Worm (Caenorhabditis elegans): Measurements from ENCODE around the gene W01A11.7.

Gene W01A11.7

DNA sequence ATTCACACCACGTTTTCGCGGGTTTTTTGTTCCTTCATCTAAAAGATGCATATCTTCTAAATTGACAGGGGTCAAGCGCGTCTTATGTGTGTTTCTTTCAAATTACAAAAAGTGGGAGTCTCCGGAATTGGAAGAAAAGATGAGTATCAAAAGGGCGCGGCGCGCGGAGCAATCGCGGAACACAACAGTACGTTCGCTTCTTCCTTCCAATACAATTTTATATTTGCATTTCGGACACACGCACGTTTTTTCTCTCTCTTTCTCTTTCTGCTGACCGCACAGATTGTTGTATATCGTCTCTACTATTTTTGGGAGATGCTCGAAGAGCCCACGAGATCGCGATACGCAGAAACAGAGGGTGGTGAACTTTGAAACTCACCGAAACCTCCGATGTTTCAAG, 43.1 kb upstream of the W01A11.7 start:
- no peak for TF ChIP-seq nhr-2 (tag; optimal IDR thresholded peaks at IDR 0.05)
- TF ChIP-seq zip-8 (tag; optimal IDR thresholded peaks at IDR 0.05), result peak; percentile 9

DNA sequence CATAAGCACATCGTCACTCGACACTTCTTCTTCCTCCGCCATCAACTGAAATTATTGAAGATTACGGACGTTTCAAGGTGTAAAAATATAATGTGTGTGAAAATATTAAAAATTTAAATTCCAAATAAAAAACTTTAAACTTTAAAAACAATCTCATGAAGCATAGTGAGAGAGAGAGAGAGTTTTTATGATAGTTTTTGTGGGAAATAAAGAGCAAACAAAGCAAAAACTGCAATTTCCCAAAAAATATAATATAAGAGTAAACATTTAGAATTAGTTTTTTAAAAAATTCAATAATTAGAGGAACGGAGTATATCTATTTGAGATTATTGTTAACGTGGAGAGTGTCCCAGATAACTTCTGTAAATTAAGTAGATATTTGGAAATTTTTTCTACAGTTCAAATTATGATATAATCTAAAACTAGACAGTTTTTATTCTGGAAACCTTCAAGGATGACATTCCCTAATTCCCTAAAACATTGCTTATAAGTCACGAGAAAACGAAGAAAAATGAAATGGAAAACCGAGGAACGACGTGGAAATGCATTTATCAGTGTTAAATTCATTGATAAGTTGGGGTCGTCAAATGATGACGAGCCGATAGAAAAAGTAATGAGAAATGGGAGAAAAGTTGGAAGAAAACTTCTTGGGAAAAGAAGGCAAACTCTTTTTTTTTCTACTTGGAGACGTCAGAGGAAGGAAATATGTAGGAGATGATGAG, 41.4 kb upstream of the W01A11.7 start, which contains the start of gene dre-1:
Gene dre-1 (minus strand): TSS at position 51 of the 722 bp plus-strand sequence.
- no peak for TF ChIP-seq flh-1 (GFP tag; optimal IDR thresholded peaks at IDR 0.05)
- no peak for TF ChIP-seq ceh-83 (GFP tag; optimal IDR thresholded peaks at IDR 0.05)
- no peak for TF ChIP-seq mab-5 (tag; optimal IDR thresholded peaks at IDR 0.05)
- TF ChIP-seq nhr-28 (tag; optimal IDR thresholded peaks at IDR 0.05), result no peak
- no peak for TF ChIP-seq hlh-1 (tag; optimal IDR thresholded peaks at IDR 0.05)
- no peak for TF ChIP-seq lin-13 (tag; optimal IDR thresholded peaks at IDR 0.05)

DNA sequence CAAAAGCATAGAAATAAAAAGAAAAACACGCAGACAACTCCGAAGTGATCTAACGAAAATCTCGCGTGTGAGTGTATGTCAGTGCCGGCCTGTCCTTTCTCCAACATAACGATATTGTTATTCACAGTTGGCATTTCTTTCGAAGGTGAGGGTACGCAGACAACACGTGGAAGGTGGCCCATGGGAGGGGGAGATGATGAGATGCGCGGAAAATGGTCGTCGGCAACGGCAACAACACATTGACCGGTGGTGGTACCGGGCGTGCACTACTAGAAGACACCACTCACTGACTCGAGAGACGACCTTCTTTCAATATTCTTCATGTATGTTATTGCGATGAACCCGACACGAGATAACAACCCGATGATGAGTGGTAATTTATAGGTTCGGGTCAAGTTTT, 39.8 kb upstream of the W01A11.7 start:
- no peak for TF ChIP-seq cnd-1 (tag; optimal IDR thresholded peaks at IDR 0.05)
- TF ChIP-seq tbx-8 (GFP tag; optimal IDR thresholded peaks at IDR 0.05), result no peak
- TF ChIP-seq bed-3 (GFP tag; optimal IDR thresholded peaks at IDR 0.05), result no peak
- no peak for TF ChIP-seq ztf-11 (tag; optimal IDR thresholded peaks at IDR 0.05)
- no peak for TF ChIP-seq lsy-2 (tag; optimal IDR thresholded peaks at IDR 0.05)
- no peak for TF ChIP-seq mls-2 (tag; optimal IDR thresholded peaks at IDR 0.05)
- TF ChIP-seq nhr-2 (tag; optimal IDR thresholded peaks at IDR 0.05), result peak; percentile 95
- no peak for TF ChIP-seq elt-1 (tag; optimal IDR thresholded peaks at IDR 0.05; ENCODE audit: borderline replicate concordance, insufficient read depth)
- no peak for TF ChIP-seq nhr-12 (tag; optimal IDR thresholded peaks at IDR 0.05)

DNA sequence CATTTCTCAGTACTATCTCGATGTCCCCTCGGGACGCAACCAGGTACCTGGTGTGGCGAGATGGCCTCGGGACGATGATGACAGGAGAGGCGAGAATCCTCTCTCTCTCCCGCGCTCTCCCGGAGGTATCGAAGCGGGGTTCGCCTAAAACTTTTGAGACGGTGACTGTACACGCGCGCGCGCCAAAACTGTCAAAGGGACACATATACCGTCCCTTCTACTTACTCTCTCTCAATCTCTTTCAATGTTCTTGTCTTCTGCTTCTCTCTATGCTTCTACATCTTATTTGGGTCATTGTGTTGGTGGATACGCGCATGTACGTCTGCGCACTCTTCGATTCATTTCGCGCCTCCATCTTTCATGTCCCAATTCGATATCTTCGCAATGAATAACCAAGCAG, 36.7 kb upstream of the W01A11.7 start:
- TF ChIP-seq mls-2 (tag; optimal IDR thresholded peaks at IDR 0.05) (no peak), ceh-39 (tag; optimal IDR thresholded peaks at IDR 0.05) (no peak), cnd-1 (tag; optimal IDR thresholded peaks at IDR 0.05) (peak; percentile 48), unc-120 (tag; optimal IDR thresholded peaks at IDR 0.05; ENCODE audit: poor library complexity, severe bottlenecking) (peak; percentile 2), ham-2 (GFP tag; optimal IDR thresholded peaks at IDR 0.05) (peak; percentile 84)

ce11 chrV:6538323-6538722, 33.1 kb upstream of the W01A11.7 start:
- no peak for TF ChIP-seq ceh-83 (GFP tag; optimal IDR thresholded peaks at IDR 0.05)
- TF ChIP-seq blmp-1 (tag; optimal IDR thresholded peaks at IDR 0.05), result no peak
- TF ChIP-seq tbx-8 (GFP tag; optimal IDR thresholded peaks at IDR 0.05), result no peak
- TF ChIP-seq sptf-1 (tag; optimal IDR thresholded peaks at IDR 0.05), result peak; percentile 44
- no peak for TF ChIP-seq cnd-1 (tag; optimal IDR thresholded peaks at IDR 0.05)
- no peak for TF ChIP-seq nhr-76 (tag; optimal IDR thresholded peaks at IDR 0.05)
- no peak for TF ChIP-seq mls-2 (tag; optimal IDR thresholded peaks at IDR 0.05)
- peak; percentile 12 for TF ChIP-seq unc-120 (tag; optimal IDR thresholded peaks at IDR 0.05; ENCODE audit: poor library complexity, severe bottlenecking)
- no peak for TF ChIP-seq ham-2 (GFP tag; optimal IDR thresholded peaks at IDR 0.05)
- TF ChIP-seq bed-3 (GFP tag; optimal IDR thresholded peaks at IDR 0.05), result no peak
- no peak for TF ChIP-seq ceh-39 (tag; optimal IDR thresholded peaks at IDR 0.05)

- TF ChIP-seq sem-2 (GFP tag; optimal IDR thresholded peaks at IDR 0.05) (no peak), ces-1 (GFP tag; optimal IDR thresholded peaks at IDR 0.05) (no peak)
Observed at ce11 chrV:6533030-6533429, 27.8 kb upstream of the W01A11.7 start, which contains the start of gene hpo-26. hpo-26 (minus strand) TSS chrV:6533060.

DNA sequence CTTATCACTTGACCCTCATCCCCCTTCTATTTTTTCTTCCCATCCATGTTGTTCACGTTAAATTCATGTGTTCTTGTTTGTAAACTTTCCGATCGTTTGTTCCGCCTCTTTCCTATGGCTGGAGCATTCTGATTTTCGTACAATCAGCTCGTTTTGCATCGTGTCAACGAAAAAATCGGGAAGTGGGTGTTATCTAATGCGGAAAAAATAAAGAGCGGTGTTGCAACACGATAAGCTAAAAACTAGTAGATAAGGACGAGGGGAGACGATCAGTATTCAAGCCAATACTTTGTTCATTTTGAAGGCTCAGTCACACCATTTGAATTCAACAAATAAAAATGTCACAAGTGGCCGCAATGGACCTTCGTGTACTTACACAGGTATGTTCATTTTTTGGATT, 19.6 kb upstream of the W01A11.7 start, which contains the start of gene acs-1:
Gene acs-1 (plus strand): TSS at position 233 of the 400 bp plus-strand sequence.
- no peak for TF ChIP-seq flh-1 (GFP tag; optimal IDR thresholded peaks at IDR 0.05)
- no peak for TF ChIP-seq hlh-1 (tag; optimal IDR thresholded peaks at IDR 0.05)
- no peak for TF ChIP-seq nhr-237 (tag; optimal IDR thresholded peaks at IDR 0.05)
- TF ChIP-seq ceh-43 (GFP tag; optimal IDR thresholded peaks at IDR 0.05), result no peak
- TF ChIP-seq blmp-1 (tag; optimal IDR thresholded peaks at IDR 0.05), result no peak
- TF ChIP-seq unc-39 (tag; optimal IDR thresholded peaks at IDR 0.05), result no peak
- no peak for TF ChIP-seq mep-1 (tag; optimal IDR thresholded peaks at IDR 0.05)
- TF ChIP-seq tbx-8 (GFP tag; optimal IDR thresholded peaks at IDR 0.05), result no peak
- TF ChIP-seq snpc-4 (tag; optimal IDR thresholded peaks at IDR 0.05), result no peak
- TF ChIP-seq mab-5 (tag; optimal IDR thresholded peaks at IDR 0.05), result no peak
- TF ChIP-seq lin-13 (tag; optimal IDR thresholded peaks at IDR 0.05), result no peak
- TF ChIP-seq bed-3 (GFP tag; optimal IDR thresholded peaks at IDR 0.05), result no peak
- no peak for TF ChIP-seq ces-1 (GFP tag; optimal IDR thresholded peaks at IDR 0.05)
- TF ChIP-seq M03D4.4 (tag; optimal IDR thresholded peaks at IDR 0.05), result no peak
